Fruit fly (Drosophila melanogaster) whole organism, wandering third instar larva: ENCODE data around the gene bap.
A peak's percentile ranks its signal among the peaks of the same experiment; 100 is the strongest.

Source experiments
- Dif ChIP-seq: fragments of 200-275, 200-300 bp; sonication (Bioruptor generic); optimal IDR thresholded peaks from 2 replicates; lab custom pipeline; 2018; ENCODE audit warnings: missing biosample characterization, missing genetic modification characterization; ENCODE audit not compliant: partially characterized antibody
- N ChIP-seq: fragments of >200 bp; optimal IDR thresholded peaks from 2 replicates; lab custom pipeline; 2018; ENCODE audit warnings: missing biosample characterization, missing external identifiers, missing genetic modification characterization
- dsf ChIP-seq: sonication (Bioruptor generic); optimal IDR thresholded peaks from 2 replicates; lab custom pipeline; 2016; ENCODE audit warnings: missing biosample characterization, missing genetic modification characterization, borderline replicate concordance
- lola ChIP-seq: fragments of >200 bp; optimal IDR thresholded peaks from 2 replicates; lab custom pipeline; 2017; ENCODE audit warnings: missing biosample characterization, missing genetic modification characterization

DNA sequence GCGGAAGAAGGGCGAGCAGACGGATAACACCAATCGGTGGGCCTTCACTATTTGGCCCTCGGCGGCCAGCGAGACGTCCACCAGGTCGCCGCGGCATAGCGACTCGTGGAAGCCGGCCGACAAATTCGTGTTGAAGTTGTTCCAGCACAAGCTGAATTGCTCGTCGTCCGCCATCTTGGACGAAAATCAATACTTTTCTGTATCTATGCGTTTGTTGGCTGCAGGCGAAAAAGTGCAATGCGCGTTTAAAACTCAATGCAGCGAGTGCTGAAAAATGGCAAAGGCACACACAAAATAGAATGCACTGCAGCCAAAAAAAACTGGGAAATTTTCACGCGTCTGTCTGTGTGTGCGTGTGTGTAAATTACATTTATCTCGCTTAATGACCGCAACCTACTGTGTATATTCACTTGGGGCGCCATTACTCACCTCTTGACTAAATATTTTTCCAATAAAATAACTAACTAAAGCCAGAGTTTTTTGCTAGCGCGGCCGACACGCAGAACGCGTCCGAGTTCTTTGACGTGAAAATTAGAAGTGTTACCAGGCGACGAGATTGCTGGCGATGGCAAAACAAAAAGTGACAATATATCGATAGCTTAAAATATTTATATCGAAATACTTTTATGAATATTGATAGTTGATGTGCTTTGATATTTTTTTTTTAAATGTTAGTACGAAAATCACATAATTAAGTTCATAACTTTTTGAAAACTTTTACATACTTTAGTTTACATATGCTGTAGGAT, 11.6 kb upstream of the bap start:
- TF ChIP-seq Dif = peak; percentile 12
- no peak for TF ChIP-seq N (GFP tag; lab: Kevin White, UChicago)
- no peak for TF ChIP-seq lola (GFP tag; lab: Kevin White, UChicago)
- TF ChIP-seq dsf = no peak
